Fruit fly (Drosophila melanogaster) S2 (cell line): ENCODE data around the gene Hexim.

Source experiments
- CG8478 ChIP-seq: fragments of >200 bp; optimal IDR thresholded peaks from 2 replicates; lab custom pipeline; 2018
- CTCF ChIP-seq, 2 experiments: fragments of >200 bp; optimal IDR thresholded peaks; 2 replicates each; lab custom pipeline; 2018

Gene Hexim

dm6 chr3R:14705270-14705669, 46.0 kb downstream of the Hexim start:
- TF ChIP-seq CTCF (optimal IDR thresholded peaks at IDR 0.05; lab: Kevin White, UChicago) (no peak), CG8478 (no peak)

dm6 chr3R:14706354-14706753, 47.1 kb downstream of the Hexim start:
- no peak for TF ChIP-seq CTCF (optimal IDR thresholded peaks at IDR 0.05; lab: Kevin White, UChicago)
- TF ChIP-seq CG8478, result no peak

- TF ChIP-seq CTCF (optimal IDR thresholded peaks at IDR 0.05; lab: Kevin White, UChicago), result no peak
- no peak for TF ChIP-seq CG8478
These were observed 47.6 kb downstream of the Hexim start for dm6 chr3R:14706860-14707259.

dm6 chr3R:14707703-14708643, 48.7 kb downstream of the Hexim start:
- TF ChIP-seq CTCF (optimal IDR thresholded peaks at IDR 0.05; lab: Kevin White, UChicago), result no peak
- no peak for TF ChIP-seq CG8478

dm6 chr3R:14708948-14709385, 49.7 kb downstream of the Hexim start:
- TF ChIP-seq CTCF (optimal IDR thresholded peaks at IDR 0.05; lab: Kevin White, UChicago) (no peak), CG8478 (no peak)

dm6 chr3R:14709480-14709984, 50.3 kb downstream of the Hexim start:
- TF ChIP-seq CG8478 (no peak), CTCF (optimal IDR thresholded peaks at IDR 0.05; lab: Kevin White, UChicago) (no peak)

dm6 chr3R:14710673-14711072, 51.4 kb downstream of the Hexim start:
- TF ChIP-seq CTCF (optimal IDR thresholded peaks at IDR 0.05; lab: Kevin White, UChicago), result no peak
- TF ChIP-seq CG8478, result no peak
